Worm (Caenorhabditis elegans): Measurements from ENCODE around the gene T23E1.3.

DNA sequence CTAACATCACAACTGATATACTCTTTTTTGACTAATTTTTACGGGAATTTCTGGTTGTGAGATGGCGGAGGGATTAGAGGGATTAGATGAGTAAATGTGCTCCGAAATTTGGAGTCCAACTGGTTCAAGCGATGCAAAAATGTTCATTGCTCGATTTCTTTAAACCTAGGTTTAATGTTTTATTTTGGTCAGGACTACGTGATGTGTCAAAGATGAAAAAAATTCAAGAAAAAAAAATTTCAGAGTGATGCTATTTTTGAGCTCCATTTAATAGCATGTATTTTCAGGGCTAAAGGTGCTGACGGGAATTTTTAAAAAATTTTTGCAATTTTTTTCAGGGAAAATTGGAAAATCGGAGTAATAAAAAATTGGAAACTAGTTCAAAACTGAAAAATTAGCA, 50.7 kb downstream of the T23E1.3 start:
- TF ChIP-seq daf-8 (GFP tag; IDR thresholded peaks at IDR 0.05), result no peak
- TF ChIP-seq ZK337.2 (GFP tag; IDR thresholded peaks at IDR 0.05), result no peak
- TF ChIP-seq nhr-77 (tag; optimal IDR thresholded peaks at IDR 0.05), result no peak
- no peak for TF ChIP-seq ztf-11 (tag; optimal IDR thresholded peaks at IDR 0.05)
- TF ChIP-seq lin-39 (tag; optimal IDR thresholded peaks at IDR 0.05), result no peak
- TF ChIP-seq nhr-25 (tag; optimal IDR thresholded peaks at IDR 0.05; ENCODE audit: borderline replicate concordance, insufficient read depth), result no peak
- TF ChIP-seq nhr-42 (GFP tag; IDR thresholded peaks at IDR 0.05), result no peak
- no peak for TF ChIP-seq ces-1 (GFP tag; optimal IDR thresholded peaks at IDR 0.05)
- no peak for TF ChIP-seq nhr-111 (GFP tag; optimal IDR thresholded peaks at IDR 0.05)
